Worm (Caenorhabditis elegans) whole organism, L2 larva: ENCODE measurements around the gene T23D5.8.
"Not testable (repeated sequence)": the region's sequence is repeated elsewhere in the genome, so short reads cannot be mapped to it uniquely, and the experiment has no call there.

ENCODE experiments used
- C34F6.9 ChIP-seq: fragments of 150-350 bp; optimal IDR thresholded peaks from 2 replicates; lab custom pipeline; 2014; ENCODE audit warnings: missing biosample characterization, missing genetic modification characterization
- aly-2 ChIP-seq: fragments of 150-350 bp; optimal IDR thresholded peaks from 2 replicates; lab custom pipeline; 2014; ENCODE audit warnings: missing biosample characterization, missing genetic modification characterization
- ama-1 ChIP-seq: fragments of 150-350 bp; optimal IDR thresholded peaks from 2 replicates; lab custom pipeline; 2018; ENCODE audit warnings: inconsistent platforms
- blmp-1 ChIP-seq: sonication (generic microtip); optimal IDR thresholded peaks from 2 replicates; lab custom pipeline; 2017; ENCODE audit warnings: missing genetic modification characterization, mild to moderate bottlenecking, missing compliant biosample characterization, antibody characterized with exemption, moderate library complexity; ENCODE audit not compliant: insufficient read depth
- ceh-16 ChIP-seq: fragments of 150-350 bp; optimal IDR thresholded peaks from 2 replicates; lab custom pipeline; 2014; ENCODE audit warnings: missing biosample characterization, missing genetic modification characterization
- ceh-82 ChIP-seq: fragments of 150-350 bp; optimal IDR thresholded peaks from 2 replicates; lab custom pipeline; 2014; ENCODE audit warnings: missing biosample characterization, missing genetic modification characterization
- crh-2 ChIP-seq: sonication (generic microtip); optimal IDR thresholded peaks from 2 replicates; lab custom pipeline; 2017; ENCODE audit warnings: missing biosample characterization, missing genetic modification characterization
- egl-27 ChIP-seq: sonication (generic microtip); optimal IDR thresholded peaks from 3 replicates; lab custom pipeline; 2017; ENCODE audit warnings: missing biosample characterization, missing genetic modification reagents, missing genetic modification characterization
- elt-1 ChIP-seq: fragments of 150-350 bp; optimal IDR thresholded peaks from 2 replicates; lab custom pipeline; 2014; ENCODE audit warnings: missing biosample characterization, missing genetic modification characterization
- elt-3 ChIP-seq: sonication (generic microtip); optimal IDR thresholded peaks from 2 replicates; lab custom pipeline; 2017; ENCODE audit warnings: missing biosample characterization, missing genetic modification characterization
- lin-11 ChIP-seq: fragments of 150-350 bp; sonication (generic microtip); optimal IDR thresholded peaks from 2 replicates; lab custom pipeline; 2014; ENCODE audit warnings: missing biosample characterization, missing genetic modification characterization, inconsistent platforms, mixed read lengths
- lin-13 ChIP-seq: fragments of 150-350 bp; optimal IDR thresholded peaks from 2 replicates; lab custom pipeline; 2014; ENCODE audit warnings: missing biosample characterization, missing genetic modification reagents, missing genetic modification characterization
- lin-39 ChIP-seq: fragments of 150-350 bp; optimal IDR thresholded peaks from 2 replicates; lab custom pipeline; 2014; ENCODE audit warnings: missing biosample characterization, missing genetic modification reagents, missing genetic modification characterization
- lsy-2 ChIP-seq, 2 experiments: fragments of 150-350 bp in 1 of 2; sonication (generic microtip) in 1 of 2; optimal IDR thresholded peaks; 2 replicates each; lab custom pipeline; 2014 to 2017; ENCODE audit warnings: missing biosample characterization in 2 of 2, missing genetic modification characterization in 2 of 2
- mab-5 ChIP-seq: fragments of 150-350 bp; optimal IDR thresholded peaks from 2 replicates; lab custom pipeline; 2014; ENCODE audit warnings: missing biosample characterization, missing genetic modification characterization
- mbf-1 ChIP-seq: sonication (generic microtip); optimal IDR thresholded peaks from 2 replicates; lab custom pipeline; 2017; ENCODE audit warnings: missing biosample characterization, missing genetic modification characterization
- mdl-1 ChIP-seq, 2 experiments: fragments of 150-350 bp in 1 of 2; sonication (generic microtip) in 1 of 2; optimal IDR thresholded peaks; 2 replicates each; lab custom pipeline; 2017; ENCODE audit warnings: missing biosample characterization in 2 of 2, missing genetic modification characterization in 2 of 2
- nhr-10 ChIP-seq: sonication (generic microtip); optimal IDR thresholded peaks from 2 replicates; lab custom pipeline; 2017; ENCODE audit warnings: missing biosample characterization, missing genetic modification characterization
- nhr-12 ChIP-seq: fragments of 150-350 bp; optimal IDR thresholded peaks from 2 replicates; lab custom pipeline; 2014; ENCODE audit warnings: missing biosample characterization, missing genetic modification characterization
- nhr-129 ChIP-seq: fragments of 150-350 bp; optimal IDR thresholded peaks from 2 replicates; lab custom pipeline; 2014; ENCODE audit warnings: missing biosample characterization, missing genetic modification characterization
- nhr-23 ChIP-seq: fragments of 150-350 bp; optimal IDR thresholded peaks from 2 replicates; lab custom pipeline; 2014; ENCODE audit warnings: missing biosample characterization, missing genetic modification reagents, missing genetic modification characterization
- nhr-25 ChIP-seq: fragments of 150-350 bp; sonication (generic microtip); optimal IDR thresholded peaks from 3 replicates; lab custom pipeline; 2014; ENCODE audit warnings: missing biosample characterization, missing genetic modification characterization
- nhr-6 ChIP-seq: fragments of 150-350 bp; optimal IDR thresholded peaks from 2 replicates; lab custom pipeline; 2014; ENCODE audit warnings: missing biosample characterization, missing genetic modification characterization
- nhr-77 ChIP-seq: fragments of 150-350 bp; optimal IDR thresholded peaks from 2 replicates; lab custom pipeline; 2014; ENCODE audit warnings: missing biosample characterization, missing genetic modification characterization
- peb-1 ChIP-seq: fragments of 150-350 bp; optimal IDR thresholded peaks from 2 replicates; lab custom pipeline; 2014; ENCODE audit warnings: missing biosample characterization, missing genetic modification characterization
- sem-4 ChIP-seq: fragments of 150-350 bp; optimal IDR thresholded peaks from 2 replicates; lab custom pipeline; 2014; ENCODE audit warnings: missing biosample characterization, missing genetic modification reagents, missing genetic modification characterization
- skn-1 ChIP-seq: sonication (generic microtip); optimal IDR thresholded peaks from 2 replicates; lab custom pipeline; 2017; ENCODE audit warnings: missing biosample characterization, missing genetic modification characterization
- snpc-4 ChIP-seq: fragments of 150-350 bp; optimal IDR thresholded peaks from 2 replicates; lab custom pipeline; 2014; ENCODE audit warnings: missing biosample characterization, missing genetic modification characterization
- unc-39 ChIP-seq: fragments of 150-350 bp; optimal IDR thresholded peaks from 2 replicates; lab custom pipeline; 2014; ENCODE audit warnings: missing biosample characterization, missing genetic modification characterization
- unc-55 ChIP-seq: fragments of 150-350 bp; sonication (generic microtip); optimal IDR thresholded peaks from 3 replicates; lab custom pipeline; 2014; ENCODE audit warnings: missing biosample characterization, missing genetic modification reagents, missing genetic modification characterization
- zag-1 ChIP-seq: fragments of 150-350 bp; optimal IDR thresholded peaks from 2 replicates; lab custom pipeline; 2014; ENCODE audit warnings: missing biosample characterization, missing genetic modification characterization
- ztf-1 ChIP-seq: fragments of 200-800 bp; sonication (Bioruptor generic); conservative IDR thresholded peaks from 2 replicates; pipeline ENCODE4 v1.3.6; 2022; ENCODE audit warnings: missing genetic modification characterization, missing compliant biosample characterization
- ztf-11 ChIP-seq: sonication (generic microtip); optimal IDR thresholded peaks from 2 replicates; lab custom pipeline; 2017; ENCODE audit warnings: missing biosample characterization, missing genetic modification characterization
- ztf-4 ChIP-seq: fragments of 150-350 bp; optimal IDR thresholded peaks from 2 replicates; lab custom pipeline; 2014; ENCODE audit warnings: missing biosample characterization, missing genetic modification characterization

Gene T23D5.8

DNA sequence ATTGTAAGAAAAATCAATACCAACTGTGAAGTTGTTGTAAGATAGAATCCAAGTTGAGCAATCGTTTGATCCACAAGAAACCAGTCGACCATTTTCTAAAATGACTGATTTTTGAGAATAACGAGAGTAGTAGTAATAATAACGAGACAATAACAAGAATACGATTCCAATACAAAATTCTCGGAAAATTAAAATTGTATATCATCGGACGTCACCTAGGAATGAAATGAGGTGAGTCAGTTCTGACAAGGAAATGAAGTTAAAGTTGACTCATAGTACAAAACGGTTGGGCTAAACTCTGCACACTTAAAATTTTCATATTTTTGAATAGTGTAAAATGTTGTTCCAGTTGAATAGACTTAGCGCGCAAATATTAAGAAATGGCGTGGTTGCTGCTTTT is 3.9 kb downstream of the T23D5.8 start, which contains the start of gene str-19:
TSS of gene str-19 (minus strand) at position 101 of the 400 bp plus-strand sequence.
- TF ChIP-seq snpc-4, unc-39, elt-1 (tag; lab: Kevin White, UChicago): not testable (repeated sequence)

DNA sequence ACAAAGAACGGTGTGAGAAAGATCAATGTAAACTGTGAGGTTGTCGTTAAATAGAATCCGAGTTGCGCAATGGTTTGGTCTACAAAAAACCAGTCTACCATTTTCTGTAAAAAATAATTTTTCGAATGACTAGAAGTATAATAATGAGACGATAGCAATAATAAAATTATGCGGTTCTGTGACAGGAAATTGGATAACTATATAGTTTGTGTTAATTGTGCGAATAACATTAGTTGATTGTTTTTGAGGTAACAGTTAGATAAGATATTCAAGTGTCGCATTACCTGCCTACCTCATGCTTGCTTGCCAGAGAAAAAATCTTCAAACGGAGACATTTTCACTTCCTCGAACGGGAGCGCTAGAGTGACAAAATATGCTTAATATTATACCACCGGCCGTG is 6.4 kb downstream of the T23D5.8 start, which contains the start of gene str-18:
TSS of gene str-18 (minus strand) at position 101 of the 400 bp plus-strand sequence.
- TF ChIP-seq aly-2 (tag; lab: Kevin White, UChicago) (no peak), mdl-1 (tag; optimal IDR thresholded peaks at IDR 0.05; lab: Kevin White, UChicago) (no peak), unc-55 (GFP tag; lab: Kevin White, UChicago) (no peak), blmp-1 (tag; lab: Kevin White, UChicago) (no peak), nhr-129 (no peak), lin-39 (tag; lab: Kevin White, UChicago) (no peak), ztf-11 (tag; lab: Kevin White, UChicago) (no peak), egl-27 (tag; lab: Kevin White, UChicago) (no peak), nhr-10 (tag; lab: Kevin White, UChicago) (no peak), peb-1 (tag; lab: Kevin White, UChicago) (no peak), ama-1 (lab: Kevin White, UChicago) (no peak), crh-2 (tag; lab: Kevin White, UChicago) (no peak)

DNA sequence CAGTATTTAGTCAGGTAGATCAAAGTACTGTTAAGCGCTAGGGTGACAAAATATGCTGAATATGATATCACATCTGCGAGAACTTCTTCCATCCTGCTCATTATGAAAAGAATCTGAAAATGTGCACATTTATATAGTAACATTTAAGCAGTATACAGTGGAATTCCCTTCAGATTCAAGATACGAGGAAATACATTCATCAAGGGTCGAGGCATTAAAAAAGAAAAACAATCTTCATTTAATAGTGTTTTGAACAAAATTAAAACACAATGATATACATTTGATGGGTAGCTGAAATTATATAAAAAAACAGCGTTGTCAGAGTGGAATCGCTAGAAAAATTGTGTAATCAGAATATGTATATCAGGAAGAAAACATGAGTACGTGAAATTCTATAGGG is 12.5 kb downstream of the T23D5.8 start, which contains the start of gene str-27:
TSS of gene str-27 (minus strand) at position 101 of the 400 bp plus-strand sequence.
- TF ChIP-seq elt-3 (tag; lab: Kevin White, UChicago) (no peak), nhr-25 (tag; lab: Kevin White, UChicago) (no peak), mbf-1 (tag; lab: Kevin White, UChicago) (no peak), zag-1 (tag; lab: Kevin White, UChicago) (no peak), blmp-1 (tag; lab: Kevin White, UChicago) (no peak), nhr-77 (tag; lab: Kevin White, UChicago) (no peak), lin-13 (GFP tag; lab: Kevin White, UChicago) (no peak), nhr-12 (tag; lab: Kevin White, UChicago) (no peak), unc-55 (GFP tag; lab: Kevin White, UChicago) (no peak), lin-39 (tag; lab: Kevin White, UChicago) (no peak)

DNA sequence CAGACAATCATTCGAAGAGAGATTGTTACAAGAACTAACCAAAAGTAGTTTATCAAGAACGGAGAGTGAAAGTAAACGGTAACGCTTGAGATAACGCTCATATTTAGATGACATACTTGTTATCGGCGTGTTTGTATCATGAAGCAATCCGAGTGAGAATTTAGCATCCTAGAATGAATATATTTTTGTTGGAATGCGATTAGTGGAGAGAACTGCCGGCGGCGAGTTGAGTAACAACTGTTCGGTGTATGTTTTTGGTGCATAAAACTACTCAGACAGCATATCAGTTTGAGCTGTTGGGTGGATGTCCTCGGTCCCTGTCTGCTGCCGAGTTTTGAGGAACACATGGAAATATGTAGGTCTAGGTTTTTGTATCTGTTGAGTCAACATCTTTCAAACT is 14.7 kb downstream of the T23D5.8 start, which contains the start of gene T23D5.3:
TSS of gene T23D5.3 (minus strand) at position 101 of the 400 bp plus-strand sequence.
- no peak for TF ChIP-seq mab-5 (tag; lab: Kevin White, UChicago)
- no peak for TF ChIP-seq unc-39 (tag; lab: Kevin White, UChicago)
- no peak for TF ChIP-seq lin-11 (tag; lab: Kevin White, UChicago)
- TF ChIP-seq ztf-4: no peak
- TF ChIP-seq ztf-11 (tag; lab: Kevin White, UChicago): no peak
- TF ChIP-seq blmp-1 (tag; lab: Kevin White, UChicago): no peak
- TF ChIP-seq unc-55 (GFP tag; lab: Kevin White, UChicago): no peak
- no peak for TF ChIP-seq lsy-2 (tag; optimal IDR thresholded peaks at IDR 0.05; lab: Kevin White, UChicago)
- no peak for TF ChIP-seq nhr-23
- TF ChIP-seq C34F6.9 (tag; lab: Kevin White, UChicago): no peak
- no peak for TF ChIP-seq crh-2 (tag; lab: Kevin White, UChicago)
- TF ChIP-seq ceh-82 (tag; lab: Kevin White, UChicago): no peak
- TF ChIP-seq, all 48 proteins: peak for 0

DNA sequence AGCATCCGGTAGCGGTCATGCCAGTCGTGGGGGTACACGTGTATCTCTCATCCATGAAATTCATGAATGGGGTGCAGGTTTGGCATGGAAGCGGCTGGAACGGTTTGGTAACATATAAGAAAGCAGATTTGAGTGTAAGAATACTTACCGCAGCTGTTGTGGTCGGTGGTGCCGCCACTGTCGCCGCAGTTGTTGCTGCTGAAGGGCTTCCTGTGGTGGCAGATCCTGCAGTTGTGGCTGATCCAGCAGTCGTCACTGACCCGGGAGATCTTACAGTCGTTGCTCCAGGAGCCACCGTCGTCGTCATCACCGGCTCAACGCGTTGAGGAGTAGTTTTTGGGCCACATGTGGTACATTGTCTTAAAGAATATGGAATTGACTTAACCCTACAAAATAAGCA is 15.2 kb downstream of the T23D5.8 start:
- TF ChIP-seq mab-5 (tag; lab: Kevin White, UChicago) (no peak), ceh-82 (tag; lab: Kevin White, UChicago) (no peak), nhr-6 (no peak), skn-1 (tag; lab: Kevin White, UChicago) (no peak), egl-27 (tag; lab: Kevin White, UChicago) (no peak), crh-2 (tag; lab: Kevin White, UChicago) (no peak), ztf-11 (tag; lab: Kevin White, UChicago) (no peak), nhr-129 (no peak), nhr-23 (no peak), elt-1 (tag; lab: Kevin White, UChicago) (no peak), peb-1 (tag; lab: Kevin White, UChicago) (no peak), ztf-1 (GFP tag; lab: Robert Waterston, UW) (no peak), ceh-16 (tag; lab: Kevin White, UChicago) (no peak), lin-13 (GFP tag; lab: Kevin White, UChicago) (no peak), nhr-10 (tag; lab: Kevin White, UChicago) (no peak), aly-2 (tag; lab: Kevin White, UChicago) (no peak), mdl-1 (tag; optimal IDR thresholded peaks at IDR 0.05; lab: Kevin White, UChicago) (no peak), sem-4 (tag; lab: Kevin White, UChicago) (no peak)
